Worm (Caenorhabditis elegans): ENCODE measurements around the gene btb-20.

The btb-20 gene

ce11 chrII:14479583-14480245, 43.6 kb downstream of the btb-20 start, which contains the start of gene C13B4.1:
Gene C13B4.1, minus strand, starts transcription at chrII:14479633.
- TF ChIP-seq C34F6.9 (tag; optimal IDR thresholded peaks at IDR 0.05) (no peak), gmeb-1 (tag; optimal IDR thresholded peaks at IDR 0.05) (peak; percentile 6), nhr-12 (tag; optimal IDR thresholded peaks at IDR 0.05) (no peak), skn-1 (tag; optimal IDR thresholded peaks at IDR 0.05) (no peak), egl-27 (tag; optimal IDR thresholded peaks at IDR 0.05) (no peak)

- TF ChIP-seq ZK546.5 (tag; optimal IDR thresholded peaks at IDR 0.05) (no peak), sma-3 (GFP tag; optimal IDR thresholded peaks at IDR 0.05) (peak; percentile 20), unc-62 (GFP tag; optimal IDR thresholded peaks at IDR 0.05) (no peak), fos-1 (tag; optimal IDR thresholded peaks at IDR 0.05) (no peak), nhr-129 (tag; optimal IDR thresholded peaks at IDR 0.05) (peak; percentile 59), unc-39 (tag; optimal IDR thresholded peaks at IDR 0.05) (no peak), unc-55 (GFP tag; optimal IDR thresholded peaks at IDR 0.05) (peak; percentile 1), egl-27 (tag; optimal IDR thresholded peaks at IDR 0.05) (no peak), nhr-6 (tag; optimal IDR thresholded peaks at IDR 0.05) (no peak), ztf-4 (tag; optimal IDR thresholded peaks at IDR 0.05) (no peak), elt-3 (tag; optimal IDR thresholded peaks at IDR 0.05) (no peak), nhr-23 (tag; optimal IDR thresholded peaks at IDR 0.05) (no peak), lsy-2 (tag; optimal IDR thresholded peaks at IDR 0.05) (peak in 1 of 2 experiments; percentile 37), gmeb-1 (tag; optimal IDR thresholded peaks at IDR 0.05) (peak; percentile 14), ceh-16 (tag; optimal IDR thresholded peaks at IDR 0.05) (no peak), mab-5 (tag; optimal IDR thresholded peaks at IDR 0.05) (no peak), nhr-237 (tag; optimal IDR thresholded peaks at IDR 0.05) (no peak), R02D3.7 (tag; optimal IDR thresholded peaks at IDR 0.05) (no peak), ztf-1 (GFP tag; conservative IDR thresholded peaks at IDR 0.05) (no peak)
Measured at ce11 chrII:14474700-14475099, 48.6 kb downstream of the btb-20 start.

Measured in whole organism, L2 larva.